Fruit fly (Drosophila melanogaster): ENCODE data around the gene CG4789.

CG4789 gene

DNA sequence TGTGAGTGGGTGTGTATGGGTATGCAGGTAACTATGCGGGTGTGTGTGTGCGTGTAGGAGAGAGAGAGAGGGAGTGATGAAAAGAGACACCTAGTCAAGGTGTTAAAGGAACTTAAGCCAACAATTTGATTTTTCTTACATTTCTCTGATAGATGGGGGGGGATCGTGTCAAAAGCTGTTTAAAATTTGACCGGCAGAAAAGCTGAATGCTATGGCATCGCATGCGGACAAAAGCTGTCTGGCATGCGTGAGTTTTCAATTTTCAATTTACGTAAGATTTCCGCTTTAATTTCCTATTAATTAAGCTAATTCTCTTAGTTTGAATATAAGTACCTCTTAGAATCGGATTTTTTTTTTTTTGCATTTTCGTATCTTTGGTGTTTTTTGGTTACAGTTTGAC, 39.2 kb downstream of the CG4789 start:
- TF ChIP-seq cic (GFP tag; optimal IDR thresholded peaks at IDR 0.05) (no peak), Hr96 (GFP tag; optimal IDR thresholded peaks at IDR 0.05) (no peak), CG11617 (GFP tag; optimal IDR thresholded peaks at IDR 0.05) (no peak), tj (GFP tag; optimal IDR thresholded peaks at IDR 0.05) (no peak), CG14711 (tag; optimal IDR thresholded peaks at IDR 0.05) (no peak), kay (GFP tag; ENCODE audit: borderline replicate concordance) (no peak), CG5204 (GFP tag; optimal IDR thresholded peaks at IDR 0.05) (no peak), CG33017 (tag; optimal IDR thresholded peaks at IDR 0.05) (no peak), cnc (optimal IDR thresholded peaks at IDR 0.05) (no peak), Crg-1 (GFP tag; optimal IDR thresholded peaks at IDR 0.05) (no peak)

DNA sequence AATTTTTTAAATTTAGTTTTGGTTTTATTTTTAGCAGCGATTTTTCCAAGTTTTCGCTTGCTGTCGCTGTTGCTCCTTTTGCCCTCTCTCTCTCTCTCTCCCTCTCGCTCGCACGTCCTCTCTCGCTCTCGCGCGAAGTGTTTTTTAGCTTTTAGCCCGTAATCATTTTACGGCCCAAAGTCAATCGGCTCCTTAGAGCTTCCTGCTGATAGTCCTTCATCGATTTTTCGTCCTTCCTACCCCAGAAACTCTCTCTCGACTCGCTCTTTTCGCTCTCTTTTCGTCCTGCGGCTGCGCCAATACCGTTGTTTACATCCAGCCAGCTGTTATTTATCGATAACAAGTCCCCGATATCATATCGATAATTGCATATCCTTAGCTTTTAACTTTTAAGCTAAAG, 43.6 kb downstream of the CG4789 start, which contains the start of gene RSG7:
Gene RSG7 (minus strand): TSS at position 139 of the 400 bp plus-strand sequence.
- TF ChIP-seq CG33017 (tag; optimal IDR thresholded peaks at IDR 0.05) (no peak), CG7101 (tag; optimal IDR thresholded peaks at IDR 0.05) (no peak), CG14711 (tag; optimal IDR thresholded peaks at IDR 0.05) (no peak), CG12768 (GFP tag; optimal IDR thresholded peaks at IDR 0.05) (no peak), CG7045 (GFP tag; optimal IDR thresholded peaks at IDR 0.05) (no peak), CG11617 (GFP tag; optimal IDR thresholded peaks at IDR 0.05) (no peak), CG5204 (GFP tag; optimal IDR thresholded peaks at IDR 0.05) (no peak), pad (GFP tag; optimal IDR thresholded peaks at IDR 0.05) (no peak), Clk (GFP tag; optimal IDR thresholded peaks at IDR 0.05) (no peak), bab1 (GFP tag; optimal IDR thresholded peaks at IDR 0.05) (no peak), Mnt (GFP tag; optimal IDR thresholded peaks at IDR 0.05) (no peak), tj (GFP tag; optimal IDR thresholded peaks at IDR 0.05) (no peak), toe (GFP tag; optimal IDR thresholded peaks at IDR 0.05) (no peak), cnc (optimal IDR thresholded peaks at IDR 0.05) (no peak), Crg-1 (GFP tag; optimal IDR thresholded peaks at IDR 0.05) (no peak), kay (GFP tag; ENCODE audit: borderline replicate concordance) (no peak), Hr96 (GFP tag; optimal IDR thresholded peaks at IDR 0.05) (no peak), CG1620 (GFP tag; optimal IDR thresholded peaks at IDR 0.05) (no peak)

DNA sequence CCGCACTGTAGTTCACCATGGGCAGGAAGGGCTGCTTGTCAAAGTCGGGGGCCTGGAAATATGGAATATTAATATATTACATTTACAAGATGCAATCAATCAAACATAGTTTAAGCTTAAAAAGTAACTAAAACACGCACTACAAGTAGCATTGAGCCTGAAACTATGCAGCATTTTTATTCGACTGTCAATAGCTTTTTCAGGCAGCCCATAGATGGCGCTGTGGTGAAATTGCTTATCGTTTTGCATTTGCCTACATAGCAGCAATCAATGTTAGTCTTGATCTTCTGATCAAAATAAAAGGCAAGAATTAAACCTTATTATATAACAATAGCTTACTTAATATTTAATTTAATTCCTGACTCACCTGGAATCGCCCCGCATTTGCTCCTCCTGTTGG, 45.8 kb downstream of the CG4789 start:
- TF ChIP-seq CG14711 (tag; optimal IDR thresholded peaks at IDR 0.05) = no peak
- no peak for TF ChIP-seq CG1620 (GFP tag; optimal IDR thresholded peaks at IDR 0.05)
- no peak for TF ChIP-seq CG11617 (GFP tag; optimal IDR thresholded peaks at IDR 0.05)
- TF ChIP-seq CG7045 (GFP tag; optimal IDR thresholded peaks at IDR 0.05) = no peak
- no peak for TF ChIP-seq CG7101 (tag; optimal IDR thresholded peaks at IDR 0.05)
- TF ChIP-seq CG5204 (GFP tag; optimal IDR thresholded peaks at IDR 0.05) = no peak
- no peak for TF ChIP-seq cic (GFP tag; optimal IDR thresholded peaks at IDR 0.05)
- TF ChIP-seq cnc (optimal IDR thresholded peaks at IDR 0.05) = no peak
- TF ChIP-seq Crg-1 (GFP tag; optimal IDR thresholded peaks at IDR 0.05) = no peak
- TF ChIP-seq bab1 (GFP tag; optimal IDR thresholded peaks at IDR 0.05) = no peak
- TF ChIP-seq Mnt (GFP tag; optimal IDR thresholded peaks at IDR 0.05) = no peak

DNA sequence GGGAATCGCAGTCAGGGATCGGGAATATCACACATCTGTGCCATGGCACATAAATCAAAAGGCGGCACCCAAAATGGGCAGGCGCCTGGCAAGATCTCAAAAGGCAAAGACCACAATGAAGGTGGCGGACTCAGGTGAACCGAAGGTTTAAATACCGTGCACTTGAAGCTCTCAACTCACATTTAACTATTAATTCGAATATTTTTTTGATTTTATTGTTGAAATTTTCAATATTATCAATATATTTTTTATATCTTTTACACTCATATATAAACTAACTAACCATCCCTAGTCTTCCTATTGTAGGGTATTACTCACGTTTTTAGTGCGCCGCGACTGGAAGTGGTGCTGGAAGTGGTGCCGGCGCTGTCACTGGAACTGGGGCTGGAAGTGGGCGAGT, 48.2 kb downstream of the CG4789 start:
- TF ChIP-seq CG5204 (GFP tag; optimal IDR thresholded peaks at IDR 0.05) = no peak
- no peak for TF ChIP-seq Crg-1 (GFP tag; optimal IDR thresholded peaks at IDR 0.05)
- no peak for TF ChIP-seq CG1620 (GFP tag; optimal IDR thresholded peaks at IDR 0.05)
- TF ChIP-seq Hr96 (GFP tag; optimal IDR thresholded peaks at IDR 0.05) = no peak
- TF ChIP-seq cic (GFP tag; optimal IDR thresholded peaks at IDR 0.05) = no peak
- TF ChIP-seq ovo (GFP tag; optimal IDR thresholded peaks at IDR 0.05) = no peak
- no peak for TF ChIP-seq CG12768 (GFP tag; optimal IDR thresholded peaks at IDR 0.05)
- TF ChIP-seq cnc (optimal IDR thresholded peaks at IDR 0.05) = no peak
- no peak for TF ChIP-seq CG7045 (GFP tag; optimal IDR thresholded peaks at IDR 0.05)
- no peak for TF ChIP-seq toe (GFP tag; optimal IDR thresholded peaks at IDR 0.05)
- TF ChIP-seq CG7101 (tag; optimal IDR thresholded peaks at IDR 0.05) = no peak
- TF ChIP-seq pad (GFP tag; optimal IDR thresholded peaks at IDR 0.05) = no peak
- TF ChIP-seq CG11617 (GFP tag; optimal IDR thresholded peaks at IDR 0.05) = no peak
- no peak for TF ChIP-seq kay (GFP tag; ENCODE audit: borderline replicate concordance)

DNA sequence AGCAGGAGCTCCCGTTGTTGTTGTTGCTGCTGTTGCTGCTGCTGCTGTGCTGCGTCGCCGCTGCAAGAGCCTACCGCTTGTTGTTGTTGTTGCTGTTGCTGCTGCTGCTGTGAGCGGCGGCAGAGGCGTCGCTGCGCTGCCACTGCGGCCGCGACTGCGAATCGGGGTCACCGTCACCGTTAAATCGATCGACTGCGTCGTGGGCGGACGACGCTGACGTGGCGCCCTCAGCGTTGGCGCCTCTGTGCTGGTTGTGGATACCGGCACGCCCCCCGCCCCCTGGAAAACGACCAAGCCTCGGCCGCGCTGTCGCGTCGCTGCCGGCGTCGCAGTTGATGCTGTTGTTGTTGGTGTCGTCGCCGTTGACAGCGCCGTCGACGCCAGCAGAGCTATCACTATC, 48.8 kb downstream of the CG4789 start:
- TF ChIP-seq pad (GFP tag; optimal IDR thresholded peaks at IDR 0.05) (no peak), CG33017 (tag; optimal IDR thresholded peaks at IDR 0.05) (no peak), toe (GFP tag; optimal IDR thresholded peaks at IDR 0.05) (no peak), Clk (GFP tag; optimal IDR thresholded peaks at IDR 0.05) (no peak), CG5204 (GFP tag; optimal IDR thresholded peaks at IDR 0.05) (no peak), cnc (optimal IDR thresholded peaks at IDR 0.05) (no peak)

Data from whole organism, adult.